Worm (Caenorhabditis elegans) whole organism, L1 larva: ENCODE measurements around the gene sru-48.

Experiments used
- ceh-88 ChIP-seq: fragments of 200-800 bp; sonication (Bioruptor generic); IDR thresholded peaks from 2 replicates; pipeline ENCODE4 v1.3.6; 2022; ENCODE audit warnings: missing genetic modification characterization, missing compliant biosample characterization
- ces-1 ChIP-seq: fragments of 150-350 bp; optimal IDR thresholded peaks from 2 replicates; lab custom pipeline; 2014; ENCODE audit warnings: missing biosample characterization, missing genetic modification reagents, missing genetic modification characterization
- fos-1 ChIP-seq: fragments of 150-350 bp; optimal IDR thresholded peaks from 2 replicates; lab custom pipeline; 2014; ENCODE audit warnings: missing biosample characterization, missing genetic modification characterization
- lsy-2 ChIP-seq, 2 experiments: fragments of 150-350 bp; optimal IDR thresholded peaks; 2 replicates each; lab custom pipeline; 2014; ENCODE audit warnings: missing biosample characterization in 2 of 2, missing genetic modification characterization in 2 of 2
- mdl-1 ChIP-seq, 2 experiments: fragments of 150-350 bp; optimal IDR thresholded peaks; 2 replicates each; lab custom pipeline; 2014 to 2017; ENCODE audit warnings: missing biosample characterization in 2 of 2, missing genetic modification characterization in 2 of 2, inconsistent platforms in 1 of 2
- pax-3 ChIP-seq: fragments of 200-800 bp; sonication (Bioruptor generic); optimal IDR thresholded peaks from 2 replicates; lab custom pipeline; 2018; ENCODE audit warnings: mild to moderate bottlenecking, missing genetic modification characterization, moderate library complexity, missing compliant biosample characterization
- skn-1 ChIP-seq: fragments of 150-350 bp; optimal IDR thresholded peaks from 2 replicates; lab custom pipeline; 2014; ENCODE audit warnings: missing biosample characterization, missing genetic modification characterization
- sox-4 ChIP-seq: sonication (generic microtip); optimal IDR thresholded peaks from 2 replicates; lab custom pipeline; 2016; ENCODE audit warnings: missing genetic modification characterization, missing compliant biosample characterization

- TF ChIP-seq lsy-2 (tag; optimal IDR thresholded peaks at IDR 0.05; lab: Kevin White, UChicago), result peak; percentile 16 to 31
- TF ChIP-seq fos-1 (tag; lab: Kevin White, UChicago), result no peak
- no peak for TF ChIP-seq ces-1 (GFP tag; lab: Kevin White, UChicago)
- peak; percentile 8 for TF ChIP-seq skn-1 (tag; lab: Kevin White, UChicago)
- no peak for TF ChIP-seq ceh-88 (GFP tag; lab: Robert Waterston, UW)
- TF ChIP-seq mdl-1 (tag; optimal IDR thresholded peaks at IDR 0.05; lab: Kevin White, UChicago), result no peak
- TF ChIP-seq sox-4 (tag; lab: Kevin White, UChicago), result no peak
- no peak for TF ChIP-seq pax-3 (tag; lab: Kevin White, UChicago)
These were observed 30.6 kb downstream of the sru-48 start for ce11 chrX:5210524-5210923.
